Fruit fly (Drosophila melanogaster): Measurements from ENCODE around the gene CG9727.

The CG9727 gene

DNA sequence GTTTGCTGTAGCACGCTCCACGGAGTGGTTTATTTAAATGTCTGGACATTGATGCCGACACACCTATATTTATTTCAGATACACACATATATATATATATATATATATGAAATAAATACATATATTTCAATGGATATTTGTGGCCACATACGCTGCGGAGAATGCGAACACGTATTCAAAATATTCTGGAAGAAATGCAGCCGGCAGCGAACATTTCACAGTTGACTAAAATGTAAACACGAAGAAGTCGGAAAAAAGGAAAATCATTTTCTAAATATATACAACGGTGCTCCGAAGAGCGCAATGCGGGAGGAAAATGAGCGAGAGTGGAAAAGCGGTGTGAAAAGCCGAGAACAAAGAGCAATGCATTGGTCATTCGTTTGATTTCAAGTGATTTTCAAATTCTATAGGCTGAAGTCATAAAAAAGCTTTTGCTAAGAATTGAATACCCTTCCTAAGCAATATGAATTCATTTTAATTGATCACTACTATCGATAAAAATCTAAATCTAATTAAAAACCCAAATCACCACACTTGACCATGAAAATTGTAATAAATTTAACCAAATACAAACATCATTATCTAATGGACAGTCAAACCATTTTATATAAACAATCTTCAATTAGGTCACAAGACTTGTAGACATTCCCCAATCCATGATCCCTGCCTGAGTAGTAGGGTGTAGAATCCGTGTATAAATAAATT lies 11.3 kb upstream of the CG9727 start (continued):
- TF ChIP-seq Oli (tag; optimal IDR thresholded peaks at IDR 0.05), result peak; percentile 77
- no peak for TF ChIP-seq CG4360 (GFP tag; IDR thresholded peaks at IDR 0.05)
- peak in 1 of 3 experiments; percentile 73 for TF ChIP-seq lola (GFP tag; optimal IDR thresholded peaks at IDR 0.05)
- TF ChIP-seq pan (optimal IDR thresholded peaks at IDR 0.05), result no peak
- no peak for TF ChIP-seq pan (GFP tag; optimal IDR thresholded peaks at IDR 0.05 in 1 of 2, IDR thresholded peaks at IDR 0.05 in 1 of 2)
- TF ChIP-seq CG5245 (GFP tag; optimal IDR thresholded peaks at IDR 0.05), result no peak
- TF ChIP-seq tio (GFP tag; optimal IDR thresholded peaks at IDR 0.05), result peak; percentile 17
- no peak for TF ChIP-seq CG16813 (GFP tag; IDR thresholded peaks at IDR 0.05; ENCODE audit: partially characterized antibody)
- peak; percentile 58 for TF ChIP-seq dmrt11E (tag; optimal IDR thresholded peaks at IDR 0.05)
- TF ChIP-seq CG15601 (tag; optimal IDR thresholded peaks at IDR 0.05), result peak; percentile 85
- peak; percentile 38 for TF ChIP-seq CG4707 (GFP tag; optimal IDR thresholded peaks at IDR 0.05)
- peak; percentile 64 for TF ChIP-seq CG30403 (GFP tag; optimal IDR thresholded peaks at IDR 0.05)
- TF ChIP-seq dpn (GFP tag; optimal IDR thresholded peaks at IDR 0.05), result peak in 1 of 2 experiments; percentile 51

DNA sequence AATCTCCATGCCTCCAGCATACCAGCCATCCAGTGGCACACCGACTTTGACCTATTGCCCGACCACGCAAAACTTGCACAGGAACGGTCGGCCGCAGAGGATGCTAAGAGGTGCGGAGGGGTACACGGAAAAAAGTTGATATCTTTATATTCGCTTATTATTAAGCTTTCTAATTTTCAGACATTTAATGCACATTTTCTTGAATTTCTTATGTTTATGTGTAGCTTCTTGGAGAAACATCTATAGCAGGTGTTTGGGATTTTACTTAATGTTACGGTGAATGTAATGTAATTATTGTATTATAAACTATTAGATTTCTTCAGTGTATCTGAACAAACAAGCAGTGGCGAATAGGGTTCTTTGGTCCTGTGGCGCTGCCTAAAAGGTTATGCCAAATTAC lies 6.5 kb upstream of the CG9727 start:
- peak; percentile 4 for TF ChIP-seq grau (tag; optimal IDR thresholded peaks at IDR 0.05)
- no peak for TF ChIP-seq Dfd (GFP tag; optimal IDR thresholded peaks at IDR 0.05)
- TF ChIP-seq Meics (GFP tag; optimal IDR thresholded peaks at IDR 0.05), result peak; percentile 23
- TF ChIP-seq CG9727 (GFP tag; optimal IDR thresholded peaks at IDR 0.05), result peak; percentile 30
- TF ChIP-seq dysf (GFP tag; IDR thresholded peaks at IDR 0.05), result peak; percentile 9; the same call in 1 of the 3 replicates
- TF ChIP-seq pfk (GFP tag; optimal IDR thresholded peaks at IDR 0.05), result no peak
- TF ChIP-seq Fer1 (GFP tag; optimal IDR thresholded peaks at IDR 0.05), result peak; percentile 49
- TF ChIP-seq Hand (GFP tag; optimal IDR thresholded peaks at IDR 0.05), result peak; percentile 26
- TF ChIP-seq CG2120 (GFP tag; optimal IDR thresholded peaks at IDR 0.05), result peak; percentile 54
- TF ChIP-seq chm (GFP tag; IDR thresholded peaks at IDR 0.05), result no peak
- no peak for TF ChIP-seq Aef1 (GFP tag; IDR thresholded peaks at IDR 0.05)
- peak; percentile 7 for TF ChIP-seq CG2678 (tag; optimal IDR thresholded peaks at IDR 0.05)
- TF ChIP-seq CG11504 (tag; optimal IDR thresholded peaks at IDR 0.05), result peak; percentile 0
- no peak for TF ChIP-seq CTCF (GFP tag; optimal IDR thresholded peaks at IDR 0.05)
- 0 out of 4 replicates have a peak, but pooled peaks have one; percentile 2 for TF ChIP-seq chinmo (GFP tag; IDR thresholded peaks at IDR 0.05; ENCODE audit: partially characterized antibody)
- TF ChIP-seq CG7839 (tag; optimal IDR thresholded peaks at IDR 0.05), result peak; percentile 30
- peak; percentile 19 for TF ChIP-seq gem (tag; optimal IDR thresholded peaks at IDR 0.05)
- peak; percentile 65 for TF ChIP-seq CG18599 (GFP tag; optimal IDR thresholded peaks at IDR 0.05)
- peak; percentile 40; the same call in 2 of the 3 replicates for TF ChIP-seq row (GFP tag; IDR thresholded peaks at IDR 0.05)
- TF ChIP-seq Hmr (GFP tag; optimal IDR thresholded peaks at IDR 0.05), result peak; percentile 34

DNA sequence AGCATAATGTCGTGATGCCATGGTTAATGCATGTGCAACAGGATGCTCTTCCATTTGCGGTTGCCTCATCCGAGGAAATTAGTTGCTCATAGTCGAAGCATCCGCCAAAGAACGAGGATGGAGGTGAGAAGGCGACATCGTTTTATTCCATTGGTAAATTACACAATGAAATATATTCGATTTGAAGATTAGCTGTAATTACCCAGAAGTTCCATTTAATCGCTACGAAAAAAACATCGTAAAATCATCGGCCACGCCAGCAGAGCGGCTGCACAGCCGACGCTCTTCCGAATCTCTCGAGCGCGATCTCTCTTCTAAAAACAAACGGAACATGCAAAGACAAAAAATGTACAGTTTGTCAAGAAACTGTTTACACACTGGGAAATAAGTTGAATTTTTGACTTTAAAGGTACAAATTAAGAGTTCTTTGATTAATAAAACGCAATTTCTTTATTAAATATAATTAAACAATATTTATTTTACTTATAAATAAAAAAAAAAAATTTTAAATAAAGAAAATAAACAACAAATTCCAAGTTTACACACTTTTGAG lies 4.2 kb upstream of the CG9727 start:
- TF ChIP-seq sna (GFP tag; IDR thresholded peaks at IDR 0.05; ENCODE audit: partially characterized antibody), result peak; percentile 65
- peak; percentile 20 for TF ChIP-seq sens (GFP tag)
- TF ChIP-seq hbn (GFP tag; IDR thresholded peaks at IDR 0.05; ENCODE audit: partially characterized antibody), result peak; percentile 65
- no peak for TF ChIP-seq CG11085 (GFP tag; IDR thresholded peaks at IDR 0.05)
- TF ChIP-seq tup (GFP tag; optimal IDR thresholded peaks at IDR 0.05), result no peak
- no peak for TF ChIP-seq Meics (GFP tag; optimal IDR thresholded peaks at IDR 0.05)
- TF ChIP-seq sd (tag; optimal IDR thresholded peaks at IDR 0.05), result peak; percentile 60
- peak; percentile 56 for TF ChIP-seq Deaf1 (tag; optimal IDR thresholded peaks at IDR 0.05)
- peak; percentile 31 for TF ChIP-seq sqz (GFP tag; optimal IDR thresholded peaks at IDR 0.05)
- TF ChIP-seq CG2199 (GFP tag; IDR thresholded peaks at IDR 0.05), result 0 out of 3 replicates have a peak, but pooled peaks have one; percentile 26
- TF ChIP-seq amos (GFP tag; IDR thresholded peaks at IDR 0.05; ENCODE audit: partially characterized antibody), result peak; percentile 42; the same call in 1 of the 2 replicates
- TF ChIP-seq CG14860 (GFP tag; IDR thresholded peaks at IDR 0.05; ENCODE audit: partially characterized antibody), result peak; percentile 35; the same call in 1 of the 3 replicates
- no peak for TF ChIP-seq CG17829 (tag; optimal IDR thresholded peaks at IDR 0.05)
- no peak for TF ChIP-seq CG3847 (GFP tag; IDR thresholded peaks at IDR 0.05)
- peak; percentile 96 for TF ChIP-seq CG8388 (GFP tag; optimal IDR thresholded peaks at IDR 0.05)

All from whole organism, embryonic.